Worm (Caenorhabditis elegans) whole organism, L1 larva: ENCODE results near the gene R04A9.3.

Source experiments
- Y116A8C.19 ChIP-seq: sonication (generic microtip); optimal IDR thresholded peaks from 2 replicates; lab custom pipeline; 2016; ENCODE audit warnings: missing compliant biosample characterization, missing genetic modification characterization, borderline replicate concordance
- aha-1 ChIP-seq: fragments of 150-350 bp; optimal IDR thresholded peaks from 2 replicates; lab custom pipeline; 2014; ENCODE audit warnings: missing biosample characterization, missing genetic modification characterization
- alr-1 ChIP-seq: fragments of 200-800 bp; sonication (Bioruptor generic); optimal IDR thresholded peaks from 2 replicates; lab custom pipeline; 2018; ENCODE audit warnings: borderline replicate concordance, mild to moderate bottlenecking, missing genetic modification characterization, missing compliant biosample characterization
- blmp-1 ChIP-seq: fragments of 150-350 bp; optimal IDR thresholded peaks from 2 replicates; lab custom pipeline; 2014; ENCODE audit warnings: missing biosample characterization, missing genetic modification characterization
- ceh-8 ChIP-seq: fragments of 200-800 bp; sonication (Bioruptor generic); optimal IDR thresholded peaks from 2 replicates; lab custom pipeline; 2018; ENCODE audit warnings: mild to moderate bottlenecking, missing genetic modification characterization, moderate library complexity, missing compliant biosample characterization
- ceh-88 ChIP-seq: fragments of 200-800 bp; sonication (Bioruptor generic); IDR thresholded peaks from 2 replicates; pipeline ENCODE4 v1.3.6; 2022; ENCODE audit warnings: missing genetic modification characterization, missing compliant biosample characterization
- ceh-90 ChIP-seq: sonication (generic microtip); optimal IDR thresholded peaks from 2 replicates; lab custom pipeline; 2016; ENCODE audit warnings: missing genetic modification characterization, missing compliant biosample characterization
- ces-1 ChIP-seq: fragments of 150-350 bp; optimal IDR thresholded peaks from 2 replicates; lab custom pipeline; 2014; ENCODE audit warnings: missing biosample characterization, missing genetic modification reagents, missing genetic modification characterization
- dpl-1 ChIP-seq, 3 experiments: fragments of 150-350 bp in 2 of 3; sonication (generic microtip) in 1 of 3; optimal IDR thresholded peaks; 2 replicates each; lab custom pipeline; 2014 to 2017; ENCODE audit warnings: missing biosample characterization in 3 of 3, missing genetic modification characterization in 3 of 3, missing genetic modification reagents in 3 of 3
- dsc-1 ChIP-seq: sonication (generic microtip); optimal IDR thresholded peaks from 2 replicates; lab custom pipeline; 2016; ENCODE audit warnings: mild to moderate bottlenecking, missing genetic modification characterization, missing compliant biosample characterization
- efl-1 ChIP-seq, 4 experiments: fragments of 150-350 bp; optimal IDR thresholded peaks in 3 of 4; peaks in 1 of 4; 1 replicate in 1 of 4; 2 replicates in 3 of 4; lab custom pipeline; 2014; ENCODE audit warnings: missing biosample characterization in 2 of 4, missing genetic modification characterization in 2 of 4, missing genetic modification reagents in 2 of 4
- egl-13 ChIP-seq: sonication (generic microtip); optimal IDR thresholded peaks from 2 replicates; lab custom pipeline; 2016; ENCODE audit warnings: missing genotype, missing genetic modification reagents, missing genetic modification characterization, missing compliant biosample characterization
- elt-3 ChIP-seq, 6 experiments: fragments of 150-350 bp in 1 of 6; sonication (generic microtip); optimal IDR thresholded peaks; 2 replicates each; lab custom pipeline; 2017 to 2018; ENCODE audit warnings: missing biosample characterization in 6 of 6, missing genetic modification characterization in 6 of 6, inconsistent platforms in 1 of 6
- fkh-10 ChIP-seq: sonication (generic microtip); optimal IDR thresholded peaks from 2 replicates; lab custom pipeline; 2017; ENCODE audit warnings: missing biosample characterization, missing genetic modification reagents, missing genetic modification characterization
- fkh-4 ChIP-seq: sonication (generic microtip); optimal IDR thresholded peaks from 2 replicates; lab custom pipeline; 2016; ENCODE audit warnings: missing compliant biosample characterization, missing genetic modification characterization, borderline replicate concordance
- grh-1 ChIP-seq: fragments of 200-800 bp; sonication (Bioruptor generic); IDR thresholded peaks from 2 replicates; pipeline ENCODE4 v1.3.6; 2022; ENCODE audit warnings: missing genetic modification reagents, missing genetic modification characterization, missing compliant biosample characterization
- hlh-17 ChIP-seq: fragments of 200-800 bp; sonication (Bioruptor generic); optimal IDR thresholded peaks from 2 replicates; lab custom pipeline; 2018; ENCODE audit warnings: missing genetic modification characterization, mild to moderate bottlenecking, missing compliant biosample characterization, moderate library complexity, borderline replicate concordance
- hpl-2 ChIP-seq: fragments of 150-350 bp; optimal IDR thresholded peaks from 2 replicates; lab custom pipeline; 2014; ENCODE audit warnings: missing biosample characterization, missing genetic modification reagents, missing genetic modification characterization
- irx-1 ChIP-seq: sonication (generic microtip); optimal IDR thresholded peaks from 2 replicates; lab custom pipeline; 2016; ENCODE audit warnings: missing genetic modification characterization, missing compliant biosample characterization
- isw-1 ChIP-seq: fragments of 200-800 bp; sonication (Bioruptor generic); IDR thresholded peaks from 2 replicates; pipeline ENCODE4 v1.3.6; 2022; ENCODE audit warnings: missing genetic modification characterization, missing compliant biosample characterization
- jun-1 ChIP-seq: fragments of 150-350 bp; optimal IDR thresholded peaks from 2 replicates; lab custom pipeline; 2014; ENCODE audit warnings: missing biosample characterization, missing genetic modification reagents, missing genetic modification characterization
- lin-14 ChIP-seq: fragments of 200-800 bp; sonication (Bioruptor generic); optimal IDR thresholded peaks from 2 replicates; lab custom pipeline; 2018; ENCODE audit warnings: mild to moderate bottlenecking, missing genetic modification characterization, moderate library complexity, missing compliant biosample characterization
- lin-15B ChIP-seq: fragments of 150-350 bp; sonication (generic microtip); optimal IDR thresholded peaks from 3 replicates; lab custom pipeline; 2014; ENCODE audit warnings: missing biosample characterization, missing genetic modification characterization
- lin-35 ChIP-seq, 2 experiments: fragments of 150-350 bp; optimal IDR thresholded peaks; 2 replicates each; lab custom pipeline; 2014; ENCODE audit warnings: missing biosample characterization in 2 of 2, missing genetic modification characterization in 2 of 2, missing genetic modification reagents in 2 of 2
- lin-39 ChIP-seq: fragments of 150-350 bp; optimal IDR thresholded peaks from 2 replicates; lab custom pipeline; 2014; ENCODE audit warnings: missing biosample characterization, missing genetic modification reagents, missing genetic modification characterization
- lir-3 ChIP-seq: sonication (generic microtip); optimal IDR thresholded peaks from 2 replicates; lab custom pipeline; 2016; ENCODE audit warnings: mild to moderate bottlenecking, missing genetic modification characterization, moderate library complexity, missing compliant biosample characterization; ENCODE audit not compliant: poor library complexity
- mdl-1 ChIP-seq, 2 experiments: fragments of 150-350 bp; optimal IDR thresholded peaks; 2 replicates each; lab custom pipeline; 2014 to 2017; ENCODE audit warnings: missing biosample characterization in 2 of 2, missing genetic modification characterization in 2 of 2, inconsistent platforms in 1 of 2
- mep-1 ChIP-seq: fragments of 150-350 bp; optimal IDR thresholded peaks from 2 replicates; lab custom pipeline; 2014; ENCODE audit warnings: missing biosample characterization, missing genetic modification characterization
- nhr-20 ChIP-seq: sonication (generic microtip); optimal IDR thresholded peaks from 2 replicates; lab custom pipeline; 2016; ENCODE audit warnings: mild to moderate bottlenecking, missing genetic modification characterization, missing compliant biosample characterization
- nhr-28 ChIP-seq: fragments of 150-350 bp; optimal IDR thresholded peaks from 2 replicates; lab custom pipeline; 2014; ENCODE audit warnings: missing biosample characterization, missing genetic modification characterization
- nhr-71 ChIP-seq: sonication (generic microtip); optimal IDR thresholded peaks from 2 replicates; lab custom pipeline; 2016; ENCODE audit warnings: mild to moderate bottlenecking, missing genetic modification characterization, moderate library complexity, missing compliant biosample characterization
- nhr-77 ChIP-seq: fragments of 150-350 bp; optimal IDR thresholded peaks from 2 replicates; lab custom pipeline; 2014; ENCODE audit warnings: missing biosample characterization, missing genetic modification characterization
- nhr-84 ChIP-seq: sonication (generic microtip); optimal IDR thresholded peaks from 2 replicates; lab custom pipeline; 2017; ENCODE audit warnings: missing biosample characterization, missing genetic modification characterization
- rnt-1 ChIP-seq: sonication (generic microtip); optimal IDR thresholded peaks from 2 replicates; lab custom pipeline; 2016; ENCODE audit warnings: mild to moderate bottlenecking, missing genetic modification characterization, moderate library complexity, missing compliant biosample characterization
- skn-1 ChIP-seq: fragments of 150-350 bp; optimal IDR thresholded peaks from 2 replicates; lab custom pipeline; 2014; ENCODE audit warnings: missing biosample characterization, missing genetic modification characterization
- snpc-4 ChIP-seq: fragments of 150-350 bp; optimal IDR thresholded peaks from 2 replicates; lab custom pipeline; 2014; ENCODE audit warnings: missing biosample characterization, missing genetic modification characterization
- snu-23 ChIP-seq: sonication (generic microtip); optimal IDR thresholded peaks from 2 replicates; lab custom pipeline; 2016; ENCODE audit warnings: missing genetic modification characterization, missing compliant biosample characterization
- sox-4 ChIP-seq: sonication (generic microtip); optimal IDR thresholded peaks from 2 replicates; lab custom pipeline; 2016; ENCODE audit warnings: missing genetic modification characterization, missing compliant biosample characterization
- sptf-1 ChIP-seq: fragments of 150-350 bp; optimal IDR thresholded peaks from 2 replicates; lab custom pipeline; 2014; ENCODE audit warnings: missing biosample characterization, missing genetic modification characterization
- swsn-7 ChIP-seq: sonication (generic microtip); optimal IDR thresholded peaks from 2 replicates; lab custom pipeline; 2016; ENCODE audit warnings: missing genetic modification characterization, missing compliant biosample characterization
- tlp-1 ChIP-seq: fragments of 150-350 bp; optimal IDR thresholded peaks from 2 replicates; lab custom pipeline; 2014; ENCODE audit warnings: missing biosample characterization, missing genetic modification characterization
- unc-98 ChIP-seq: fragments of 200-800 bp; sonication (Bioruptor generic); IDR thresholded peaks from 2 replicates; pipeline ENCODE4 v1.3.6; 2022; ENCODE audit warnings: missing genetic modification characterization, missing compliant biosample characterization
- xbp-1 ChIP-seq: sonication (generic microtip); optimal IDR thresholded peaks from 2 replicates; lab custom pipeline; 2016; ENCODE audit warnings: missing genetic modification characterization, missing compliant biosample characterization
- ztf-11 ChIP-seq, 2 experiments: sonication (generic microtip); optimal IDR thresholded peaks; 2 replicates each; lab custom pipeline; 2016 to 2017; ENCODE audit warnings: missing genetic modification characterization in 2 of 2, missing biosample characterization in 1 of 2, missing compliant biosample characterization in 1 of 2

The R04A9.3 gene

DNA sequence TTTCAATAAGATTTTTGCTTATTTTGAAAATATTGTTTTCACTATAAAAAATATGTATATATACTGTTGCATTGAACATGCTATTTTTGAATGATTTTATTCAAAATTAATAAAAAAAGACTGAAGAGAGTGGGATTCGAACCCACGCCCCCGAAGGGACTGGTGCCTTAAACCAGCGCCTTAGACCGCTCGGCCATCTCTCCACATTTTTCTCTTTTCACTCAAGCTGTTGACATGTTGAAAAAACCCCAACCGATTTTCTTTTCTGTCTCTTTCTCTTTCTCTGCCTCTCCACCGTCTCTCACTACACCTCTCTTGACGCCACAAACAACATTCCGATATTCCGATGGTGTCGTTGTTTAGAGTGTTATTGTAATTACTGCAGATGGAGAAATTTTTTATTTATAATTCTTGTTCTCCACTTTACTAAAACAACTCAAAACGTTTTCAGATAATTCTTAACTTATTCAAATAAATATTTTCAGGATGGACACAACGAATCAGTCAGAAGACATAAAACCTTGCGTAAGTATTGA is 27.2 kb downstream of the R04A9.3 start, which contains the start of gene sor-3 (continued):
- TF ChIP-seq tlp-1 (tag; lab: Kevin White, UChicago) (no peak), skn-1 (tag; lab: Kevin White, UChicago) (peak; percentile 69), sptf-1 (no peak), Y116A8C.19 (no peak), lir-3 (peak; percentile 75), alr-1 (tag; lab: Kevin White, UChicago) (no peak), elt-3 (tag; optimal IDR thresholded peaks at IDR 0.05; lab: Kevin White, UChicago) (peak in 2 of 6 experiments; percentile 50 to 79), isw-1 (peak; percentile 66), lin-35 (GFP tag; optimal IDR thresholded peaks at IDR 0.05; lab: Kevin White, UChicago) (peak; percentile 59 to 83), mep-1 (tag; lab: Kevin White, UChicago) (peak; percentile 86), nhr-84 (tag; lab: Kevin White, UChicago) (no peak), sox-4 (tag; lab: Kevin White, UChicago) (peak; percentile 75), nhr-71 (peak; percentile 92), jun-1 (tag; lab: Kevin White, UChicago) (peak; percentile 87), nhr-20 (tag; lab: Kevin White, UChicago) (peak; percentile 88), lin-39 (peak; percentile 70), rnt-1 (peak; percentile 85), ztf-11 (tag; optimal IDR thresholded peaks at IDR 0.05; lab: Kevin White, UChicago) (peak in 1 of 2 experiments; percentile 47), efl-1 (optimal IDR thresholded peaks at IDR 0.05; lab: Kevin White, UChicago) (peak; percentile 62 to 71), efl-1 (GFP tag; optimal IDR thresholded peaks at IDR 0.05 in 1 of 2; lab: Kevin White, UChicago) (peak; percentile 23 to 94), nhr-28 (tag; lab: Kevin White, UChicago) (peak; percentile 34), ceh-88 (GFP tag; lab: Robert Waterston, UW) (peak; percentile 33; the same call in 1 of the 2 replicates), unc-98 (GFP tag; lab: Robert Waterston, UW) (no peak), ceh-8 (GFP tag; lab: Kevin White, UChicago) (peak; percentile 76), blmp-1 (tag; lab: Kevin White, UChicago) (peak; percentile 67), swsn-7 (peak; percentile 91), lin-14 (peak; percentile 87), ces-1 (GFP tag; lab: Kevin White, UChicago) (no peak), ceh-90 (tag; lab: Kevin White, UChicago) (no peak), fkh-4 (tag; lab: Kevin White, UChicago) (no peak), dpl-1 (GFP tag; optimal IDR thresholded peaks at IDR 0.05; lab: Kevin White, UChicago) (peak; percentile 30 to 47 (median 36)), snpc-4 (tag; lab: Kevin White, UChicago) (peak; percentile 62), mdl-1 (tag; optimal IDR thresholded peaks at IDR 0.05; lab: Kevin White, UChicago) (peak in 1 of 2 experiments; percentile 78), dsc-1 (tag; lab: Kevin White, UChicago) (peak; percentile 90), aha-1 (tag; lab: Kevin White, UChicago) (no peak), hlh-17 (GFP tag; lab: Kevin White, UChicago) (no peak), irx-1 (peak; percentile 76), lin-15B (tag; lab: Kevin White, UChicago) (no peak), nhr-77 (tag; lab: Kevin White, UChicago) (peak; percentile 76), snu-23 (peak; percentile 96), hpl-2 (GFP tag; lab: Kevin White, UChicago) (peak; percentile 85), xbp-1 (tag; lab: Kevin White, UChicago) (peak; percentile 81), fkh-10 (GFP tag; lab: Kevin White, UChicago) (peak; percentile 56), grh-1 (GFP tag; lab: Robert Waterston, UW) (0 out of 2 replicates have a peak, but pooled peaks have one; percentile 19), egl-13 (tag; lab: Kevin White, UChicago) (peak; percentile 77)
